Worm (Caenorhabditis elegans) whole organism, midembryonic: Measurements from ENCODE around the gene idhg-1.

Experiments used
- T22C8.4 ChIP-seq: fragments of 200-800 bp; sonication (Bioruptor generic); IDR thresholded peaks from 2 replicates; pipeline ENCODE4 v1.3.6; 2022; ENCODE audit warnings: missing genetic modification characterization, missing compliant biosample characterization
- cog-1 ChIP-seq: sonication (generic microtip); optimal IDR thresholded peaks from 2 replicates; lab custom pipeline; 2016; ENCODE audit warnings: missing genetic modification characterization, missing compliant biosample characterization
- flt-1 ChIP-seq: fragments of 200-800 bp; sonication (Bioruptor generic); IDR thresholded peaks from 2 replicates; pipeline ENCODE4 v1.3.6; 2022; ENCODE audit warnings: missing genetic modification characterization, missing compliant biosample characterization
- klf-2 ChIP-seq: fragments of 200-800 bp; sonication (Bioruptor generic); conservative IDR thresholded peaks from 2 replicates; pipeline ENCODE4 v1.3.6; 2022; ENCODE audit warnings: missing genetic modification reagents, missing genetic modification characterization, missing compliant biosample characterization
- med-1 ChIP-seq: sonication (generic microtip); optimal IDR thresholded peaks from 2 replicates; lab custom pipeline; 2017; ENCODE audit warnings: missing genetic modification characterization, mild to moderate bottlenecking, missing compliant biosample characterization, antibody characterized with exemption, missing genetic modification reagents; ENCODE audit not compliant: insufficient read depth
- ref-1 ChIP-seq: fragments of 200-800 bp; sonication (Bioruptor generic); conservative IDR thresholded peaks from 2 replicates; pipeline ENCODE4 v1.3.6; 2022; ENCODE audit warnings: missing genetic modification reagents, missing genetic modification characterization, missing compliant biosample characterization
- tab-1 ChIP-seq: fragments of 200-800 bp; sonication (Bioruptor generic); IDR thresholded peaks from 2 replicates; pipeline ENCODE4 v1.3.6; 2022; ENCODE audit warnings: missing genetic modification characterization, missing compliant biosample characterization
- ztf-29 ChIP-seq: fragments of 200-800 bp; sonication (Bioruptor generic); IDR thresholded peaks from 2 replicates; pipeline ENCODE4 v1.3.6; 2022; ENCODE audit warnings: missing genetic modification reagents, missing genetic modification characterization, missing compliant biosample characterization

DNA sequence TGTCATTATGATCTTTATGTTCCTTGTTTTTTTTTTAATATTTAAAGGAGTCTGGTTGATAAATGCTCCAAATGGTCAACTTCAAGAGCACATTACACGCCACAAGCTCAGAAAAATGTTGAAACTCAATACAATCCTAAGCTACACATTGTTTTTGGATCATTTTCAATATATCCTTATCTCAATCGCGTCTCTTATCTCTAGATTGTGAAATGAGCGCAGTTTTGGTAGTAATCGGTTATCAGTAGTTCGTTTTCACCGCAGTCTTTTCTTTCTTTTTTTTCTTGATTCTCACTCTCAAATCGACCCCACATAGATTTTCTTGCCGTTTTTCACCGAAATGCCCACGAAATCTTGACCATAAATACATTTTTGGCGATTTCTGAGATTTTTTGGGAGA lies 15.7 kb upstream of the idhg-1 start:
- TF ChIP-seq klf-2 (GFP tag; lab: Robert Waterston, UW) = no peak
- TF ChIP-seq cog-1 = no peak
- TF ChIP-seq T22C8.4 (GFP tag; lab: Robert Waterston, UW) = no peak
- no peak for TF ChIP-seq ref-1 (GFP tag; lab: Robert Waterston, UW)
- no peak for TF ChIP-seq flt-1
- TF ChIP-seq ztf-29 (GFP tag; lab: Robert Waterston, UW) = no peak
- TF ChIP-seq tab-1 (GFP tag; lab: Robert Waterston, UW) = no peak
- TF ChIP-seq med-1 (GFP tag; lab: Kevin White, UChicago) = no peak
